Fruit fly (Drosophila melanogaster) whole organism, embryonic: Measurements from ENCODE around the gene CG34001.

Experiments
- Asciz ChIP-seq: fragments of 200-800 bp; sonication (Bioruptor generic); optimal IDR thresholded peaks from 2 replicates; lab custom pipeline; 2017; ENCODE audit warnings: missing biosample characterization, mild to moderate bottlenecking, missing genetic modification characterization, missing genetic modification reagents
- Atf3 ChIP-seq: fragments of 200-800 bp; sonication (Bioruptor generic); optimal IDR thresholded peaks from 3 replicates; lab custom pipeline; 2016; ENCODE audit warnings: missing biosample characterization, missing genetic modification characterization
- BEAF-32 ChIP-seq: fragments of 200-800 bp; sonication (Bioruptor generic); optimal IDR thresholded peaks from 3 replicates; lab custom pipeline; 2017; ENCODE audit warnings: missing biosample characterization, missing genetic modification characterization, mild to moderate bottlenecking, moderate library complexity, missing genetic modification reagents
- CG10267 ChIP-seq: fragments of 200-800 bp; sonication (Bioruptor generic); optimal IDR thresholded peaks from 2 replicates; lab custom pipeline; 2018; ENCODE audit warnings: missing biosample characterization, mild to moderate bottlenecking, missing genetic modification characterization, moderate library complexity
- CG10321 ChIP-seq: fragments of 200-800 bp; sonication (Bioruptor generic); IDR thresholded peaks from 2 replicates; pipeline ENCODE4 v1.3.6; 2022; ENCODE audit warnings: missing biosample characterization, missing genetic modification characterization
- CG12299 ChIP-seq: fragments of 200-800 bp; sonication (Bioruptor generic); optimal IDR thresholded peaks from 2 replicates; lab custom pipeline; 2018; ENCODE audit warnings: missing biosample characterization, mild to moderate bottlenecking, missing genetic modification characterization
- CG1233 ChIP-seq: fragments of 200-800 bp; sonication (Bioruptor generic); optimal IDR thresholded peaks from 4 replicates; lab custom pipeline; 2018; ENCODE audit warnings: missing biosample characterization, mild to moderate bottlenecking, missing genetic modification characterization
- CG12769 ChIP-seq: fragments of 200-800 bp; sonication (Bioruptor generic); optimal IDR thresholded peaks from 2 replicates; lab custom pipeline; 2019; ENCODE audit warnings: missing biosample characterization, mild to moderate bottlenecking, missing genetic modification characterization, moderate library complexity
- CG13424 ChIP-seq: fragments of 200-800 bp; sonication (Bioruptor generic); optimal IDR thresholded peaks from 2 replicates; lab custom pipeline; 2019; ENCODE audit warnings: missing biosample characterization, mild to moderate bottlenecking, missing genetic modification characterization, moderate library complexity
- CG14014 ChIP-seq: fragments of 200-800 bp; sonication (Bioruptor generic); IDR thresholded peaks from 2 replicates; pipeline ENCODE4 v1.3.6; 2022; ENCODE audit warnings: missing biosample characterization, missing genetic modification characterization
- CG14441 ChIP-seq: fragments of 200-800 bp; sonication (Bioruptor generic); IDR thresholded peaks from 2 replicates; pipeline ENCODE4 v1.3.6; 2022; ENCODE audit warnings: missing biosample characterization, missing genetic modification characterization
- CG2120 ChIP-seq: fragments of 200-800 bp; sonication (Bioruptor generic); optimal IDR thresholded peaks from 3 replicates; lab custom pipeline; 2016; ENCODE audit warnings: missing biosample characterization, missing genetic modification characterization
- CG30403 ChIP-seq: fragments of 200-800 bp; sonication (Bioruptor generic); optimal IDR thresholded peaks from 3 replicates; lab custom pipeline; 2016; ENCODE audit warnings: missing biosample characterization, missing genetic modification characterization
- CG4282 ChIP-seq: fragments of 200-800 bp; sonication (Bioruptor generic); optimal IDR thresholded peaks from 2 replicates; lab custom pipeline; 2016; ENCODE audit warnings: missing biosample characterization, missing genetic modification characterization
- CG4854 ChIP-seq: fragments of 200-800 bp; sonication (Bioruptor generic); optimal IDR thresholded peaks from 2 replicates; lab custom pipeline; 2016; ENCODE audit warnings: missing biosample characterization, missing genetic modification characterization, inconsistent platforms
- CG6175 ChIP-seq: fragments of 200-800 bp; sonication (Bioruptor generic); IDR thresholded peaks from 3 replicates; pipeline ENCODE4 v1.3.6; 2022; ENCODE audit warnings: missing biosample characterization, missing genetic modification characterization
- CG8388 ChIP-seq: fragments of 200-800 bp; sonication (Bioruptor generic); optimal IDR thresholded peaks from 2 replicates; lab custom pipeline; 2019; ENCODE audit warnings: missing biosample characterization, mild to moderate bottlenecking, missing genetic modification characterization, moderate library complexity
- CG9817 ChIP-seq: fragments of 200-800 bp; sonication (Bioruptor generic); optimal IDR thresholded peaks from 2 replicates; lab custom pipeline; 2018; ENCODE audit warnings: missing biosample characterization, mild to moderate bottlenecking, missing genetic modification characterization, moderate library complexity
- CTCF ChIP-seq: fragments of 200-800 bp; sonication (Bioruptor generic); optimal IDR thresholded peaks from 2 replicates; lab custom pipeline; 2017; ENCODE audit warnings: missing biosample characterization, mild to moderate bottlenecking, missing genetic modification characterization, moderate library complexity
- D ChIP-seq, 2 experiments: fragments of 200-800 bp in 1 of 2; fragments of >200 bp in 1 of 2; sonication (Bioruptor generic) in 1 of 2; optimal IDR thresholded peaks; 2 replicates in 1 of 2; 3 replicates in 1 of 2; lab custom pipeline; 2017; ENCODE audit warnings: mild to moderate bottlenecking in 1 of 2, missing biosample characterization in 1 of 2, missing genetic modification characterization in 1 of 2, missing genetic modification reagents in 1 of 2
- Doc2 ChIP-seq: fragments of 200-800 bp; sonication (Bioruptor generic); IDR thresholded peaks from 2 replicates; pipeline ENCODE4 v1.3.6; 2022; ENCODE audit warnings: missing biosample characterization, missing genetic modification characterization
- H15 ChIP-seq: fragments of 200-800 bp; sonication (Bioruptor generic); IDR thresholded peaks from 3 replicates; pipeline ENCODE4 v1.3.6; 2022; ENCODE audit warnings: missing biosample characterization, missing genetic modification characterization
- HmgD ChIP-seq: fragments of 200-800 bp; sonication (Bioruptor generic); optimal IDR thresholded peaks from 3 replicates; lab custom pipeline; 2016; ENCODE audit warnings: missing biosample characterization, missing genetic modification characterization
- Lhr ChIP-seq: fragments of 200-800 bp; sonication (Bioruptor generic); optimal IDR thresholded peaks from 3 replicates; lab custom pipeline; 2017; ENCODE audit warnings: mild to moderate bottlenecking, missing biosample characterization, missing genetic modification reagents, missing genetic modification characterization
- MESR4 ChIP-seq: fragments of 200-800 bp; sonication (Bioruptor generic); optimal IDR thresholded peaks from 2 replicates; lab custom pipeline; 2018; ENCODE audit warnings: missing biosample characterization, mild to moderate bottlenecking, missing genetic modification characterization, moderate library complexity
- Nf-YC ChIP-seq: fragments of 200-800 bp; optimal IDR thresholded peaks from 3 replicates; lab custom pipeline; 2019; ENCODE audit warnings: missing biosample characterization, mild to moderate bottlenecking, missing genetic modification characterization, moderate library complexity
- Opbp ChIP-seq: fragments of 200-800 bp; sonication (Bioruptor generic); IDR thresholded peaks from 3 replicates; pipeline ENCODE4 v1.3.6; 2022; ENCODE audit warnings: missing biosample characterization, missing genetic modification characterization; ENCODE audit not compliant: partially characterized antibody
- Rx ChIP-seq: fragments of 200-800 bp; sonication (Bioruptor generic); IDR thresholded peaks from 2 replicates; pipeline ENCODE4 v1.3.6; 2022; ENCODE audit warnings: missing biosample characterization, missing genetic modification characterization
- Sox102F ChIP-seq: fragments of 200-800 bp; sonication (Bioruptor generic); optimal IDR thresholded peaks from 2 replicates; lab custom pipeline; 2018; ENCODE audit warnings: missing biosample characterization, mild to moderate bottlenecking, missing genetic modification characterization, moderate library complexity
- Xrp1 ChIP-seq: fragments of 200-800 bp; sonication (Bioruptor generic); IDR thresholded peaks from 2 replicates; pipeline ENCODE4 v1.3.6; 2022; ENCODE audit warnings: missing biosample characterization, missing genetic modification characterization
- al ChIP-seq: fragments of 200-800 bp; sonication (Bioruptor generic); IDR thresholded peaks from 2 replicates; pipeline ENCODE4 v1.3.6; 2022; ENCODE audit warnings: missing biosample characterization, missing genetic modification characterization
- ash1 ChIP-seq: fragments of 200-800 bp; sonication (Bioruptor generic); optimal IDR thresholded peaks from 2 replicates; lab custom pipeline; 2018; ENCODE audit warnings: missing biosample characterization, mild to moderate bottlenecking, missing genetic modification characterization
- bigmax ChIP-seq: fragments of 200-800 bp; sonication (Bioruptor generic); optimal IDR thresholded peaks from 2 replicates; lab custom pipeline; 2018; ENCODE audit warnings: missing biosample characterization, mild to moderate bottlenecking, missing genetic modification characterization
- btn ChIP-seq: fragments of 200-800 bp; sonication (Bioruptor generic); optimal IDR thresholded peaks from 2 replicates; lab custom pipeline; 2016; ENCODE audit warnings: missing biosample characterization, missing genetic modification characterization
- chm ChIP-seq: fragments of 200-800 bp; sonication (Bioruptor generic); IDR thresholded peaks from 2 replicates; pipeline ENCODE4 v1.3.6; 2022; ENCODE audit warnings: missing biosample characterization, missing genetic modification characterization
- dmrt11E ChIP-seq: fragments of 200-800 bp; sonication (Bioruptor generic); optimal IDR thresholded peaks from 3 replicates; lab custom pipeline; 2018; ENCODE audit warnings: missing biosample characterization, mild to moderate bottlenecking, missing genetic modification characterization, moderate library complexity
- dmrt99B ChIP-seq: fragments of 200-800 bp; sonication (Bioruptor generic); optimal IDR thresholded peaks from 2 replicates; lab custom pipeline; 2018; ENCODE audit warnings: missing biosample characterization, mild to moderate bottlenecking, missing genetic modification characterization, moderate library complexity
- dpn ChIP-seq, 2 experiments: fragments of 200-800 bp; sonication (Bioruptor generic); optimal IDR thresholded peaks; 3 replicates each; lab custom pipeline; 2016; ENCODE audit warnings: missing biosample characterization in 2 of 2, missing genetic modification characterization in 2 of 2
- dysf ChIP-seq: fragments of 200-800 bp; sonication (Bioruptor generic); IDR thresholded peaks from 3 replicates; pipeline ENCODE4 v1.3.6; 2022; ENCODE audit warnings: missing biosample characterization, missing genetic modification characterization
- gcm ChIP-seq: fragments of 200-800 bp; sonication (Bioruptor generic); optimal IDR thresholded peaks from 2 replicates; lab custom pipeline; 2019; ENCODE audit warnings: missing biosample characterization, mild to moderate bottlenecking, missing genetic modification characterization, moderate library complexity
- gt ChIP-seq: fragments of 200-800 bp; sonication (Bioruptor generic); IDR thresholded peaks from 2 replicates; pipeline ENCODE4 v1.3.6; 2022; ENCODE audit warnings: missing biosample characterization, missing genetic modification characterization
- klu ChIP-seq: fragments of 200-800 bp; sonication (Bioruptor generic); IDR thresholded peaks from 2 replicates; pipeline ENCODE4 v1.3.6; 2022; ENCODE audit warnings: missing biosample characterization, missing genetic modification characterization
- maf-S ChIP-seq: fragments of 200-800 bp; sonication (Bioruptor generic); optimal IDR thresholded peaks from 2 replicates; lab custom pipeline; 2016; ENCODE audit warnings: missing biosample characterization, missing genetic modification characterization
- nom ChIP-seq: fragments of 200-800 bp; sonication (Bioruptor generic); optimal IDR thresholded peaks from 2 replicates; lab custom pipeline; 2017; ENCODE audit warnings: missing biosample characterization, missing genetic modification characterization, mild to moderate bottlenecking, moderate library complexity, missing genetic modification reagents
- pum ChIP-seq: fragments of 200-800 bp; sonication (Bioruptor generic); optimal IDR thresholded peaks from 2 replicates; lab custom pipeline; 2016; ENCODE audit warnings: missing biosample characterization, missing genetic modification characterization
- sd ChIP-seq: fragments of 200-800 bp; sonication (Bioruptor generic); optimal IDR thresholded peaks from 3 replicates; lab custom pipeline; 2018; ENCODE audit warnings: missing biosample characterization, mild to moderate bottlenecking, missing genetic modification characterization, moderate library complexity
- sob ChIP-seq: fragments of 200-800 bp; sonication (Bioruptor generic); IDR thresholded peaks from 2 replicates; pipeline ENCODE4 v1.3.6; 2022; ENCODE audit warnings: missing biosample characterization, missing genetic modification characterization
- stwl ChIP-seq: fragments of 200-800 bp; sonication (Bioruptor generic); optimal IDR thresholded peaks from 3 replicates; lab custom pipeline; 2018; ENCODE audit warnings: missing biosample characterization, mild to moderate bottlenecking, missing genetic modification characterization, moderate library complexity
- zfh1 ChIP-seq: fragments of 200-800 bp; sonication (Bioruptor generic); IDR thresholded peaks from 3 replicates; pipeline ENCODE4 v1.3.6; 2022; ENCODE audit warnings: missing biosample characterization, missing genetic modification characterization

CG34001 gene

DNA sequence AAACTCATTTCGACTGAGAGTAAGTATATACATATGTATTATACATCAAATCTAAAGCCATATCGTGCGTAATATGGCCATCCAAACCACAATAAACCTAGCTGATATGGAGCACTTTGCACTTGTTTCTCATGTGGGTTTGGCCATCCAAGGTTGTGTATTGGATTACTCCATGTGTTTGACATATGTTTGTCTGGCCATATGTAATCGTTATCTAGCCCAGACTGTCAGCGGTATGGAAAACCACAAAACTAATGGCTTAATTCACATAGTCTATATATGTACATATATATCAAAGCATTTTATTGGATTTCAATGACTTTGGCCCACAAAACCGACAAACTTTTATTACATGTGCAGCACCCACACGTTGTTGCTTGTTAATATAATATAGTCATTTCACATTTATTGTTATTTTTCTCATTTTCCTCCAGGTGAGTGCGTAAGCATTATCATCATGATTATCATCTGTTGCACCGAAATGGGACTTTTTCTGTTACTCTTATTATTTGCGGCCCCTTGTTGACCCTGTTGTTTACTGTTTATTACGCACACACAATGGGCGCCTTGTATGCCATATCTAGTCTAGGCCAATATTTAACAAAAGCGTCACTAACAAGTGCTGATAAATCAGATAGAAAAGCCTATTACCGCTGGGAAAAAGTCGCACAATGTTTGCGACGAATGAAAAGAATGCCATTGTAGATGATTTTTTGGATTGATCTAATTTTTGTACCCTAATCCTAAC, 25.7 kb downstream of the CG34001 start (continued):
- TF ChIP-seq klu (GFP tag; lab: Robert Waterston, UW) = no peak
- peak; percentile 20; the same call in 1 of the 2 replicates for TF ChIP-seq CG14441
- peak; percentile 63 for TF ChIP-seq dmrt99B (tag; lab: Kevin White, UChicago)
- TF ChIP-seq Lhr (GFP tag; lab: Kevin White, UChicago) = peak; percentile 36
- TF ChIP-seq CG12769 (tag; lab: Kevin White, UChicago) = peak; percentile 70
- no peak for TF ChIP-seq CG6175 (GFP tag; lab: Robert Waterston, UW)
- no peak for TF ChIP-seq D (optimal IDR thresholded peaks at IDR 0.05; lab: Kevin White, UChicago)
- peak; percentile 15 for TF ChIP-seq D (GFP tag; optimal IDR thresholded peaks at IDR 0.05; lab: Kevin White, UChicago)
- peak; percentile 38 for TF ChIP-seq ash1 (GFP tag; lab: Kevin White, UChicago)
- TF ChIP-seq Rx (GFP tag; lab: Robert Waterston, UW) = no peak
- TF ChIP-seq CG10321 (GFP tag; lab: Robert Waterston, UW) = no peak
- peak; percentile 32 to 62 for TF ChIP-seq dpn (GFP tag; optimal IDR thresholded peaks at IDR 0.05; lab: Kevin White, UChicago)
- TF ChIP-seq CG9817 (tag; lab: Kevin White, UChicago) = peak; percentile 45
- peak; percentile 12 for TF ChIP-seq sd (tag; lab: Kevin White, UChicago)
- no peak for TF ChIP-seq Doc2
- TF ChIP-seq dmrt11E (tag; lab: Kevin White, UChicago) = peak; percentile 42
- peak; percentile 75; the same call in 1 of the 2 replicates for TF ChIP-seq sob (GFP tag; lab: Robert Waterston, UW)
- peak; percentile 57 for TF ChIP-seq gcm (GFP tag; lab: Kevin White, UChicago)
- peak; percentile 14; the same call in 1 of the 3 replicates for TF ChIP-seq zfh1 (GFP tag; lab: Robert Waterston, UW)
- TF ChIP-seq CG1233 = peak; percentile 83
- TF ChIP-seq Asciz (GFP tag; lab: Kevin White, UChicago) = peak; percentile 91
- TF ChIP-seq al (GFP tag; lab: Robert Waterston, UW) = no peak
- TF ChIP-seq chm (GFP tag; lab: Robert Waterston, UW) = peak; percentile 23; the same call in 1 of the 2 replicates
- TF ChIP-seq Atf3 (GFP tag; lab: Kevin White, UChicago) = peak; percentile 48
- no peak for TF ChIP-seq Opbp (GFP tag; lab: Robert Waterston, UW)
- TF ChIP-seq stwl = no peak
- no peak for TF ChIP-seq BEAF-32 (GFP tag; lab: Kevin White, UChicago)
- no peak for TF ChIP-seq gt (GFP tag; lab: Robert Waterston, UW)
- TF ChIP-seq Xrp1 = peak; percentile 70
- no peak for TF ChIP-seq MESR4
- peak; percentile 44 for TF ChIP-seq maf-S (GFP tag; lab: Kevin White, UChicago)
- TF ChIP-seq CG8388 = no peak
- no peak for TF ChIP-seq HmgD (GFP tag; lab: Kevin White, UChicago)
- TF ChIP-seq CG2120 (GFP tag; lab: Kevin White, UChicago) = peak; percentile 58
- TF ChIP-seq nom = peak; percentile 46
- peak; percentile 3 for TF ChIP-seq CG10267 (tag; lab: Kevin White, UChicago)
- TF ChIP-seq Nf-YC (tag; lab: Kevin White, UChicago) = peak; percentile 7
- peak; percentile 49 for TF ChIP-seq CG13424 (tag; lab: Kevin White, UChicago)
- TF ChIP-seq CG4854 (GFP tag; lab: Kevin White, UChicago) = peak; percentile 64
- no peak for TF ChIP-seq CG4282 (GFP tag; lab: Kevin White, UChicago)
- TF ChIP-seq CTCF (GFP tag; lab: Kevin White, UChicago) = peak; percentile 14
- peak; percentile 17 for TF ChIP-seq CG30403 (GFP tag; lab: Kevin White, UChicago)
- TF ChIP-seq dysf (GFP tag; lab: Robert Waterston, UW) = no peak
- peak; percentile 53 for TF ChIP-seq CG12299 (tag; lab: Kevin White, UChicago)
- no peak for TF ChIP-seq H15
- TF ChIP-seq pum = peak; percentile 28
- TF ChIP-seq Sox102F (GFP tag; lab: Kevin White, UChicago) = peak; percentile 70
- peak; percentile 43 for TF ChIP-seq btn (GFP tag; lab: Kevin White, UChicago)
- TF ChIP-seq bigmax = peak; percentile 13
- peak; percentile 78; the same call in 1 of the 2 replicates for TF ChIP-seq CG14014 (GFP tag; lab: Robert Waterston, UW)
